Worm (Caenorhabditis elegans): ENCODE measurements around the gene R07E3.1.
A peak's percentile ranks its signal among the peaks of the same experiment; 100 is the strongest.

The R07E3.1 gene

ce11 chrX:10336592-10336991 is 4.4 kb downstream of the R07E3.1 start:
- TF ChIP-seq sptf-2 (GFP tag; optimal IDR thresholded peaks at IDR 0.05) (no peak), hmg-1.2 (GFP tag; IDR thresholded peaks at IDR 0.05) (no peak), zfh-2 (GFP tag; conservative IDR thresholded peaks at IDR 0.05) (peak; percentile 78), hlh-26 (GFP tag; conservative IDR thresholded peaks at IDR 0.05) (no peak), repo-1 (tag; optimal IDR thresholded peaks at IDR 0.05) (no peak), hsf-1 (GFP tag; IDR thresholded peaks at IDR 0.05) (0 out of 2 replicates have a peak, but pooled peaks have one; percentile 21), nhr-27 (tag; optimal IDR thresholded peaks at IDR 0.05) (no peak), ceh-27 (GFP tag; optimal IDR thresholded peaks at IDR 0.05) (no peak), K12H6.12 (tag; optimal IDR thresholded peaks at IDR 0.05) (no peak), Y53F4B.3 (GFP tag; IDR thresholded peaks at IDR 0.05) (no peak), nhr-80 (tag; optimal IDR thresholded peaks at IDR 0.05) (no peak), Y53G8AR.9 (GFP tag; conservative IDR thresholded peaks at IDR 0.05) (no peak), egrh-3 (GFP tag; IDR thresholded peaks at IDR 0.05) (peak; percentile 33; the same call in 1 of the 2 replicates), let-526 (GFP tag; IDR thresholded peaks at IDR 0.05) (no peak), unc-130 (GFP tag; optimal IDR thresholded peaks at IDR 0.05) (no peak), cebp-1 (GFP tag; IDR thresholded peaks at IDR 0.05) (no peak), cebp-1 (tag; optimal IDR thresholded peaks at IDR 0.05) (no peak), bed-2 (GFP tag; IDR thresholded peaks at IDR 0.05) (no peak), gei-17 (GFP tag; optimal IDR thresholded peaks at IDR 0.05) (no peak)

- TF ChIP-seq somi-1 (GFP tag; optimal IDR thresholded peaks at IDR 0.05) (no peak), ztf-26 (tag; optimal IDR thresholded peaks at IDR 0.05) (no peak), F55B11.4 (tag; optimal IDR thresholded peaks at IDR 0.05; ENCODE audit: borderline replicate concordance, insufficient read depth) (no peak), aptf-3 (GFP tag; IDR thresholded peaks at IDR 0.05) (no peak), T26A5.8 (tag; optimal IDR thresholded peaks at IDR 0.05) (no peak), tlf-1 (GFP tag; optimal IDR thresholded peaks at IDR 0.05) (no peak), snpc-1.3 (tag; optimal IDR thresholded peaks at IDR 0.05; ENCODE audit: insufficient read depth) (no peak), rcor-1 (GFP tag; IDR thresholded peaks at IDR 0.05) (no peak), egrh-3 (GFP tag; IDR thresholded peaks at IDR 0.05) (no peak), ZK185.1 (tag; optimal IDR thresholded peaks at IDR 0.05; ENCODE audit: poor library complexity, severe bottlenecking) (no peak), C17E4.6 (GFP tag; IDR thresholded peaks at IDR 0.05) (no peak), Y53G8AR.9 (GFP tag; conservative IDR thresholded peaks at IDR 0.05) (no peak)
These were observed 4.8 kb downstream of the R07E3.1 start, which contains the start of gene idpa-3 for ce11 chrX:10336138-10336537. idpa-3 (plus strand) TSS chrX:10336438.

- TF ChIP-seq ztf-18 (tag; optimal IDR thresholded peaks at IDR 0.05), result no peak
- peak; percentile 34 for TF ChIP-seq nhr-80 (tag; optimal IDR thresholded peaks at IDR 0.05)
These were observed 7.6 kb downstream of the R07E3.1 start, which contains the start of gene R07E3.4 for ce11 chrX:10333301-10333854. R07E3.4 (minus strand) TSS chrX:10333351.

- TF ChIP-seq let-607 (tag; optimal IDR thresholded peaks at IDR 0.05) (peak in 1 of 2 experiments; percentile 3), zfh-2 (GFP tag; conservative IDR thresholded peaks at IDR 0.05) (peak; percentile 78), mcd-1 (GFP tag; IDR thresholded peaks at IDR 0.05) (0 out of 2 replicates have a peak, but pooled peaks have one; percentile 7), cebp-1 (GFP tag; IDR thresholded peaks at IDR 0.05) (peak; percentile 75), cebp-1 (tag; optimal IDR thresholded peaks at IDR 0.05) (peak; percentile 89), lin-40 (tag; optimal IDR thresholded peaks at IDR 0.05) (peak; percentile 55), K12H6.12 (tag; optimal IDR thresholded peaks at IDR 0.05) (peak; percentile 22), F22D6.2 (tag; optimal IDR thresholded peaks at IDR 0.05) (peak; percentile 4), egl-44 (GFP tag; IDR thresholded peaks at IDR 0.05) (no peak), madf-6 (GFP tag; IDR thresholded peaks at IDR 0.05) (no peak), ceh-100 (GFP tag; IDR thresholded peaks at IDR 0.05) (no peak), B0336.3 (GFP tag; IDR thresholded peaks at IDR 0.05) (peak; percentile 31; the same call in 1 of the 2 replicates), attf-3 (GFP tag; conservative IDR thresholded peaks at IDR 0.05) (no peak), K11D2.4 (GFP tag; IDR thresholded peaks at IDR 0.05) (peak; percentile 38; the same call in 1 of the 2 replicates), ztf-26 (tag; optimal IDR thresholded peaks at IDR 0.05) (peak; percentile 56), Y79H2A.3 (GFP tag; conservative IDR thresholded peaks at IDR 0.05) (no peak), unc-62 (GFP tag; optimal IDR thresholded peaks at IDR 0.05) (peak; percentile 47), ccch-3 (GFP tag; optimal IDR thresholded peaks at IDR 0.05) (no peak)
These were observed 8.8 kb downstream of the R07E3.1 start for ce11 chrX:10332035-10332614.

Data from whole organism, young adult.